Worm (Caenorhabditis elegans): ENCODE data around the gene K08E7.5.

K08E7.5 gene

ce11 chrIV:12551944-12552343 lies 21.2 kb upstream of the K08E7.5 start:
- no peak for TF ChIP-seq ccch-3 (GFP tag; optimal IDR thresholded peaks at IDR 0.05)
- no peak for TF ChIP-seq ceh-91 (GFP tag; IDR thresholded peaks at IDR 0.05)
- no peak for TF ChIP-seq nhr-179 (tag; optimal IDR thresholded peaks at IDR 0.05)
- no peak for TF ChIP-seq egrh-3 (GFP tag; IDR thresholded peaks at IDR 0.05)
- TF ChIP-seq ztf-6 (GFP tag; IDR thresholded peaks at IDR 0.05) = no peak
- TF ChIP-seq F49E8.2 (tag; optimal IDR thresholded peaks at IDR 0.05; ENCODE audit: insufficient read depth) = no peak
- TF ChIP-seq let-607 (tag; optimal IDR thresholded peaks at IDR 0.05) = no peak
- no peak for TF ChIP-seq lin-40 (tag; optimal IDR thresholded peaks at IDR 0.05)
- no peak for TF ChIP-seq madf-8 (GFP tag; conservative IDR thresholded peaks at IDR 0.05)
- TF ChIP-seq rcor-1 (GFP tag; IDR thresholded peaks at IDR 0.05) = no peak
- TF ChIP-seq zfh-2 (GFP tag; conservative IDR thresholded peaks at IDR 0.05) = no peak
- no peak for TF ChIP-seq ztf-26 (tag; optimal IDR thresholded peaks at IDR 0.05)
- TF ChIP-seq lsl-1 (GFP tag; optimal IDR thresholded peaks at IDR 0.05) = no peak
- no peak for TF ChIP-seq sea-2 (GFP tag; IDR thresholded peaks at IDR 0.05)
- no peak for TF ChIP-seq Y53F4B.3 (GFP tag; IDR thresholded peaks at IDR 0.05)
- no peak for TF ChIP-seq lin-54 (GFP tag; optimal IDR thresholded peaks at IDR 0.05)
- no peak for TF ChIP-seq B0019.2 (GFP tag; conservative IDR thresholded peaks at IDR 0.05)
- no peak for TF ChIP-seq repo-1 (tag; optimal IDR thresholded peaks at IDR 0.05)
- no peak for TF ChIP-seq die-1 (tag; optimal IDR thresholded peaks at IDR 0.05)

- peak; percentile 86 for TF ChIP-seq dpl-1 (GFP tag; optimal IDR thresholded peaks at IDR 0.05)
- TF ChIP-seq zfh-2 (GFP tag; conservative IDR thresholded peaks at IDR 0.05) = no peak
- TF ChIP-seq ccch-3 (GFP tag; optimal IDR thresholded peaks at IDR 0.05) = no peak
- no peak for TF ChIP-seq C06A6.2 (GFP tag; conservative IDR thresholded peaks at IDR 0.05)
- TF ChIP-seq aptf-3 (GFP tag; IDR thresholded peaks at IDR 0.05) = no peak
- TF ChIP-seq lin-35 (GFP tag; optimal IDR thresholded peaks at IDR 0.05) = peak; percentile 71 to 95 (median 76)
- peak; percentile 31 for TF ChIP-seq lin-40 (tag; optimal IDR thresholded peaks at IDR 0.05)
- peak; percentile 24; the same call in 1 of the 2 replicates for TF ChIP-seq hmg-1.2 (GFP tag; IDR thresholded peaks at IDR 0.05)
- peak; percentile 35 for TF ChIP-seq F23B12.7 (tag; optimal IDR thresholded peaks at IDR 0.05; ENCODE audit: insufficient read depth)
- TF ChIP-seq mes-4 (tag; optimal IDR thresholded peaks at IDR 0.05) = no peak
- peak; percentile 21 for TF ChIP-seq lsl-1 (GFP tag; optimal IDR thresholded peaks at IDR 0.05)
- peak; percentile 2 for TF ChIP-seq him-1 (tag; optimal IDR thresholded peaks at IDR 0.05)
- TF ChIP-seq attf-5 (GFP tag; optimal IDR thresholded peaks at IDR 0.05) = no peak
- TF ChIP-seq madf-6 (GFP tag; IDR thresholded peaks at IDR 0.05) = peak; percentile 35; the same call in 1 of the 2 replicates
- TF ChIP-seq D2030.7 (GFP tag; IDR thresholded peaks at IDR 0.05) = peak; percentile 31; the same call in 1 of the 2 replicates
- TF ChIP-seq sptf-2 (GFP tag; optimal IDR thresholded peaks at IDR 0.05) = no peak
- TF ChIP-seq F33H1.4 (GFP tag; IDR thresholded peaks at IDR 0.05) = peak; percentile 51
- peak; percentile 23 for TF ChIP-seq ZK185.1 (tag; optimal IDR thresholded peaks at IDR 0.05; ENCODE audit: poor library complexity, severe bottlenecking)
- no peak for TF ChIP-seq nhr-179 (tag; optimal IDR thresholded peaks at IDR 0.05)
- no peak for TF ChIP-seq mel-28 (tag; optimal IDR thresholded peaks at IDR 0.05; ENCODE audit: borderline replicate concordance)
- peak; percentile 87 for TF ChIP-seq efl-1 (GFP tag; optimal IDR thresholded peaks at IDR 0.05)
- TF ChIP-seq lin-54 (GFP tag; optimal IDR thresholded peaks at IDR 0.05) = peak; percentile 97
Measured at ce11 chrIV:12558925-12559450, 14.2 kb upstream of the K08E7.5 start, which contains the start of the genes ZK795.2 and ZK795.3. ZK795.2 (minus strand) TSS chrIV:12558975. ZK795.3 (plus strand) TSS chrIV:12559365.

DNA sequence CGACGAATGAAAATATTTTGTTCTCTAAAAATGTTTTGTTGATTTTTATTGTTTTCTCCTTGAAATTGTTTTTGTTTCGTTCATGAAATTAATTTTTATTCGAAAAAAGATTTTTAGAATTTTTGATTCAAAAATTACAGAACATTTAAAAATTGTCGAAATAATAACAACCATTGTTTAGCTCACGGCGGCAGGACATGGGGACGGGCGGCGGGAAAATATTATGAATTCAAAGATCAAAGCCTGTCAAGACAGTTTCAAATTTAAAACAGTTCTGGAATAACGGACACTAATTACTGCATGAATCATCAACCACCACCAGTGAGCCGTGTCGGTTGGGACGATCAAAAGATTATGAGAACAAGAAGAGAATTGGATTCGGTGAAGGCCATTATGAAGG lies 12.6 kb upstream of the K08E7.5 start, which contains the start of gene snb-7:
Gene snb-7, plus strand, starts transcription at position 301 of the 400 bp plus-strand sequence.
- TF ChIP-seq sea-2 (GFP tag; IDR thresholded peaks at IDR 0.05) (no peak), nfya-1 (tag; optimal IDR thresholded peaks at IDR 0.05; ENCODE audit: borderline replicate concordance, insufficient read depth) (no peak), Y95B8A.8 (GFP tag; IDR thresholded peaks at IDR 0.05) (no peak), madf-3 (GFP tag; IDR thresholded peaks at IDR 0.05) (0 out of 2 replicates have a peak, but pooled peaks have one; percentile 61), ceh-100 (GFP tag; IDR thresholded peaks at IDR 0.05) (no peak), athp-1 (tag; optimal IDR thresholded peaks at IDR 0.05) (no peak), B0261.1 (tag; optimal IDR thresholded peaks at IDR 0.05) (no peak), zim-3 (tag; optimal IDR thresholded peaks at IDR 0.05) (no peak), madf-8 (GFP tag; conservative IDR thresholded peaks at IDR 0.05) (no peak), Y56A3A.18 (GFP tag; IDR thresholded peaks at IDR 0.05) (0 out of 2 replicates have a peak, but pooled peaks have one; percentile 26), atf-7 (tag; optimal IDR thresholded peaks at IDR 0.05) (no peak), rec-8 (tag; optimal IDR thresholded peaks at IDR 0.05) (no peak)
